Worm (Caenorhabditis elegans): Measurements from ENCODE around the gene C32B5.18.

DNA sequence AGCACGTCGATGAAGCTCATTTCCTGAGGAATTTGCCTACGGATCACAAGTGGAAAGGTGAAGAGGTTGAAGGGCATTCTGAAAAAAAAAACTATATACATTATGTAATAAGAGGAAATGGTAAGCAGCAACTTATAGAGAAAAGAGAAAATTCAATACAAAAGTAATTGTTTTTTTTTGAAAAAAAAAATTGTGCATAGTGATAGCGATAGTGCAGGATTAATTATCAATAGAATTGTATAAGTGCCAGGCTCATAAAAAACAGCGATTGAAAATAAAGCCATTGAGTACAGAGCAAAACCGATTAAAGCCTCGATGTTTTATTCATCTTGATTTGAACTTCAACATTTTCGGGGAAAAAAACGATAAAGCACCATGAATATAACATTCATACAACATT lies 12.5 kb downstream of the C32B5.18 start, which contains the start of gene C32B5.15:
- no peak for TF ChIP-seq eyg-1 (tag; optimal IDR thresholded peaks at IDR 0.05)
- TF ChIP-seq zip-5 (tag; optimal IDR thresholded peaks at IDR 0.05), result no peak
- no peak for TF ChIP-seq tbx-2 (tag; optimal IDR thresholded peaks at IDR 0.05)
- TF ChIP-seq dmd-4 (tag; optimal IDR thresholded peaks at IDR 0.05; ENCODE audit: borderline replicate concordance), result no peak
- no peak for TF ChIP-seq nfya-1 (tag; optimal IDR thresholded peaks at IDR 0.05)
- TF ChIP-seq unc-55 (GFP tag; optimal IDR thresholded peaks at IDR 0.05), result no peak
- no peak for TF ChIP-seq ama-1 (optimal IDR thresholded peaks at IDR 0.05)
- no peak for TF ChIP-seq hlh-30 (tag; optimal IDR thresholded peaks at IDR 0.05; ENCODE audit: insufficient read depth)
- TF ChIP-seq npax-4 (tag; optimal IDR thresholded peaks at IDR 0.05), result no peak
